Worm (Caenorhabditis elegans) whole organism, mixed stage, embryonic: Measurements from ENCODE around the gene nhr-282.
"Not testable (repeated sequence)": the region's sequence is repeated elsewhere in the genome, so short reads cannot be mapped to it uniquely, and the experiment has no call there.

Experiments used
- M03D4.4 ChIP-seq: sonication (generic microtip); optimal IDR thresholded peaks from 2 replicates; lab custom pipeline; 2017; ENCODE audit warnings: mild to moderate bottlenecking, missing genetic modification characterization, missing compliant biosample characterization
- ceh-39 ChIP-seq: fragments of 150-350 bp; optimal IDR thresholded peaks from 2 replicates; lab custom pipeline; 2014; ENCODE audit warnings: missing biosample characterization, missing genetic modification characterization
- ceh-83 ChIP-seq: fragments of 200-800 bp; sonication (Bioruptor generic); optimal IDR thresholded peaks from 2 replicates; lab custom pipeline; 2018; ENCODE audit warnings: mild to moderate bottlenecking, missing genetic modification characterization, missing compliant biosample characterization
- cnd-1 ChIP-seq: fragments of 200-800 bp; sonication (Bioruptor generic); optimal IDR thresholded peaks from 2 replicates; lab custom pipeline; 2018; ENCODE audit warnings: mild to moderate bottlenecking, missing genetic modification characterization, missing compliant biosample characterization
- drap-1 ChIP-seq: fragments of 200-800 bp; sonication (Bioruptor generic); optimal IDR thresholded peaks from 3 replicates; lab custom pipeline; 2018; ENCODE audit warnings: mild to moderate bottlenecking, missing genetic modification characterization, missing compliant biosample characterization
- elt-3 ChIP-seq: fragments of 150-350 bp; optimal IDR thresholded peaks from 2 replicates; lab custom pipeline; 2014; ENCODE audit warnings: missing biosample characterization, missing genetic modification characterization
- flh-1 ChIP-seq: fragments of 200-800 bp; sonication (Bioruptor generic); optimal IDR thresholded peaks from 2 replicates; lab custom pipeline; 2018; ENCODE audit warnings: mild to moderate bottlenecking, missing genetic modification characterization, moderate library complexity, missing compliant biosample characterization
- ham-2 ChIP-seq: fragments of 200-800 bp; sonication (Bioruptor generic); optimal IDR thresholded peaks from 2 replicates; lab custom pipeline; 2018; ENCODE audit warnings: mild to moderate bottlenecking, missing genetic modification characterization, missing compliant biosample characterization
- hlh-1 ChIP-seq: fragments of 150-350 bp; optimal IDR thresholded peaks from 2 replicates; lab custom pipeline; 2014; ENCODE audit warnings: missing biosample characterization, missing genetic modification reagents, missing genetic modification characterization
- lin-13 ChIP-seq: fragments of 150-350 bp; optimal IDR thresholded peaks from 2 replicates; lab custom pipeline; 2014; ENCODE audit warnings: missing biosample characterization, missing genetic modification characterization
- lin-32 ChIP-seq: fragments of 200-800 bp; sonication (Bioruptor generic); optimal IDR thresholded peaks from 2 replicates; lab custom pipeline; 2018; ENCODE audit warnings: mild to moderate bottlenecking, missing genetic modification characterization, missing compliant biosample characterization
- lsy-2 ChIP-seq: fragments of 150-350 bp; optimal IDR thresholded peaks from 2 replicates; lab custom pipeline; 2014; ENCODE audit warnings: missing biosample characterization, missing genetic modification characterization
- mab-5 ChIP-seq: fragments of 150-350 bp; optimal IDR thresholded peaks from 2 replicates; lab custom pipeline; 2014; ENCODE audit warnings: missing biosample characterization, missing genetic modification characterization
- mep-1 ChIP-seq: fragments of 150-350 bp; optimal IDR thresholded peaks from 2 replicates; lab custom pipeline; 2017; ENCODE audit warnings: missing biosample characterization, missing genetic modification reagents, missing genetic modification characterization, inconsistent platforms
- nhr-12 ChIP-seq: fragments of 150-350 bp; optimal IDR thresholded peaks from 2 replicates; lab custom pipeline; 2014; ENCODE audit warnings: missing biosample characterization, missing genetic modification characterization
- nhr-2 ChIP-seq: fragments of 150-350 bp; optimal IDR thresholded peaks from 2 replicates; lab custom pipeline; 2014; ENCODE audit warnings: missing biosample characterization, missing genetic modification characterization
- nhr-28 ChIP-seq: fragments of 150-350 bp; optimal IDR thresholded peaks from 2 replicates; lab custom pipeline; 2014; ENCODE audit warnings: missing biosample characterization, missing genetic modification characterization
- nhr-76 ChIP-seq: sonication (generic microtip); optimal IDR thresholded peaks from 2 replicates; lab custom pipeline; 2017; ENCODE audit warnings: missing biosample characterization, missing genetic modification characterization
- pha-4 ChIP-seq: fragments of 150-350 bp; optimal IDR thresholded peaks from 2 replicates; lab custom pipeline; 2018; ENCODE audit warnings: missing biosample characterization, missing genetic modification reagents, missing genetic modification characterization
- sem-2 ChIP-seq: fragments of 200-800 bp; sonication (Bioruptor generic); optimal IDR thresholded peaks from 2 replicates; lab custom pipeline; 2018; ENCODE audit warnings: mild to moderate bottlenecking, missing genetic modification characterization, missing compliant biosample characterization
- snpc-4 ChIP-seq: fragments of 150-350 bp; optimal IDR thresholded peaks from 2 replicates; lab custom pipeline; 2014; ENCODE audit warnings: missing biosample characterization, missing genetic modification characterization
- sptf-1 ChIP-seq: sonication (generic microtip); optimal IDR thresholded peaks from 2 replicates; lab custom pipeline; 2017; ENCODE audit warnings: mild to moderate bottlenecking, missing genetic modification characterization, moderate library complexity, missing compliant biosample characterization
- unc-120 ChIP-seq: sonication (generic microtip); optimal IDR thresholded peaks from 2 replicates; lab custom pipeline; 2017; ENCODE audit warnings: missing genetic modification characterization, missing compliant biosample characterization; ENCODE audit not compliant: poor library complexity, severe bottlenecking
- unc-39 ChIP-seq: fragments of 150-350 bp; optimal IDR thresholded peaks from 2 replicates; lab custom pipeline; 2014; ENCODE audit warnings: missing biosample characterization, missing genetic modification characterization
- unc-62 ChIP-seq: fragments of 150-350 bp; optimal IDR thresholded peaks from 2 replicates; lab custom pipeline; 2014; ENCODE audit warnings: missing biosample characterization, missing genetic modification reagents, missing genetic modification characterization
- zip-8 ChIP-seq: fragments of 150-350 bp; optimal IDR thresholded peaks from 2 replicates; lab custom pipeline; 2014; ENCODE audit warnings: missing biosample characterization, missing genetic modification characterization
- ztf-11 ChIP-seq: fragments of 150-350 bp; optimal IDR thresholded peaks from 2 replicates; lab custom pipeline; 2014; ENCODE audit warnings: missing biosample characterization, missing genetic modification characterization

The nhr-282 gene

DNA sequence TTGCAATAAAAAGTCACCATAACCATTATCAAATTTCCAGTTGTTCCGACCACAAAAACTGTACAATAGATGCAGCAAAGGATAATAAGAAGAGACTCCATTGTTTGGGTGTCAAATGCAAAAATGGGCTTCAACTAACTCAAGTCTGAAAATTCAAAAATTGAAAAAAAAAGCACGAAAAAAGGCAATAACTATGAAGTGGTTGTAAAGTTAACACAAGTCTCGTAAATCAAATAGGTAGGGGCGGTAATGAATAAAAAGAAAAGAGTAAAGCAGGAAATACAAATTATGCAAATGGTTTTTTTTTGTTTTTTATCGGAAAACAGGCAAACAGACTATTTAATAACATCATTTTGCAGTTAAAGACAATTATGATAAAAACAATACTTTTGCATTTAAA is 4.7 kb upstream of the nhr-282 start, which contains the start of gene srsx-38:
TSS of gene srsx-38 (minus strand) at position 101 of the 400 bp plus-strand sequence.
- TF ChIP-seq mab-5 (tag; lab: Kevin White, UChicago); flh-1 (GFP tag; lab: Kevin White, UChicago); M03D4.4 (tag; lab: Kevin White, UChicago): not testable (repeated sequence)
- TF ChIP-seq, all 35 proteins: peak for 0; not testable (repeated sequence) for 35

DNA sequence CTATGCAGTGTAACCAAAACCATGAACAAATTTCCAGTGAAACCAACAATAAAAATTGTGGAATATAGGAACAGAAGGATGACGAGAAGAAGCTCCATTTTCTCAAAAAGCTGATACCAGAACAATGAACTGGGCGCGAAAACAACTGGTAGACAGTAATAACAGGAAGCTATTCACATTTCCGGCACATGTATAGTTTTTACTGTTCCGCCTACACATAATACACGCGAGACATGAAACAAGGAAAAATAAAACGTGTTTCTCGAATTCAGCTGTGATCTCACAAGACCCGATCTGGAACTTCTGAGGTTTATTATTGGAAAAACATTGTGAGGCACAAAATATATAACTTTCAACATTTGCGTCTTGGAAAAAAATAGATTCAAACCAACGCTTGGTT is 2.5 kb upstream of the nhr-282 start, which contains the start of gene srsx-36:
TSS of gene srsx-36 (minus strand) at position 101 of the 400 bp plus-strand sequence.
- no peak for TF ChIP-seq hlh-1 (tag; lab: Kevin White, UChicago)
- TF ChIP-seq, all 35 proteins: peak for 0

DNA sequence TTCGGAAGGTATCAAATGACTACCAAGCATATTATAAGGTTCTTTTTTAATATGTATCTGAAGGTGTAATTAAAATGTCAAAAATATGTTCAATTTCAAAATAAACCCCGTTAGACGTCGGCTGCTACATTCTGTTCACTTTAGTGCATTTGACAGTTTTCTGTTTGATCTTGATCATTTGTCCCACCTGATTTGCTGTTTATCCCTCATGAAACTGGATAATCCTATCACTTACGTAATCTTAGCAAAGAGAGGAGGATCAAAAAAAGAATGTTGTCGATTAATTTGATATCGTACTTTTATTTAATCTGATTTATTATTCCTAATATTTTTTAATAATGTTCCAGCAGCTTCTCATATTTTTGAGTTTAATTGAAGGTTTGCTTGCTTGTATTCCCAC is 1.6 kb upstream of the nhr-282 start, which contains the start of gene F54B8.1:
TSS of gene F54B8.1 (plus strand) at position 301 of the 400 bp plus-strand sequence.
- TF ChIP-seq M03D4.4 (tag; lab: Kevin White, UChicago) (no peak), flh-1 (GFP tag; lab: Kevin White, UChicago) (no peak), ham-2 (GFP tag; lab: Kevin White, UChicago) (no peak), unc-62 (GFP tag; lab: Kevin White, UChicago) (no peak)

DNA sequence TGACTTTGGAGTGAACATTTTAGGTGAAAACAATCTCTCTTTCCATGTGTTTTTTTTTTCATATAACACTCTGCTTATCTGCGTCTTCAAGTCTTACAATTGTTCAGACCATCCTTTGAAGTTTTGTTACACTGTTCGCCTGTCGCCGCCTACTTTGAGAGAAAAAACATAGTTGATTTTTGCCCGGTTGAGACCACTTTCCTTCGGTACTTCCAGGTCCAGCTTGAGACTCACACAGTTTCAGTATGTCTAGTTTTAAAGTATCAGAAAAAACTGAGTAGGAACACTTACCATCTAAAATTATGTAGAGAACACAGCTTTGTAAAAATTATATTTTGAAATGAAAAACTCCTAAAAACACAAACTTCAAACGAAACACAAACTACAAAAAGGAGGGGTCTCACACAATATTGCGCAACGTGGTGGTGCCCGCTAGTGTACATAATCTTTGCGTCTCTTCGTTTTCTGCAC is 3.9 kb downstream of the nhr-282 start, which contains the start of the genes fbxa-69 and F54B8.4:
TSS of gene fbxa-69 (minus strand) at position 10 of the 471 bp plus-strand sequence.
TSS of gene F54B8.4 (plus strand) at position 421 of the 471 bp plus-strand sequence.
- TF ChIP-seq M03D4.4 (tag; lab: Kevin White, UChicago) (no peak), pha-4 (tag; lab: Kevin White, UChicago) (no peak), zip-8 (tag; lab: Kevin White, UChicago) (peak; percentile 19), lin-13 (no peak), nhr-12 (no peak), unc-120 (tag; lab: Kevin White, UChicago) (no peak)

DNA sequence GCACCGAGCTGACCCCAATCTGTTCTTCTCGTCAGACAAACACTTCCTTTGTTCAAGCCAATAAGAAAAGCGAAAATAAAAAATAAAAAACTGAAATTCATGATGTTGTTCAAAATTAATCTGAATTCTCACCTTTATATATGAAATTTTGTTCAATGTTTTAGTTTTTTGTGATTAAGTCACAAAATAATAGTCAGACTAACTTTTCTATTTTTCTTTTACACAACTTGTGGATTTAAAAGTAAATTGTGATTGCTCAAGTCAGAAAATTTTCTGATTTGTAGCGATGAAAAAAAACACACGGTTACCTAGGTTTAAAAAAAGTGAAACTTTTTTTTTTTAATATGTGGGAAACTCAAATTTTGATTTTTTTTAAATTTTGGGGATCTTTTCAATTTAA is 5.7 kb downstream of the nhr-282 start, which contains the start of gene abf-3:
TSS of gene abf-3 (minus strand) at position 101 of the 400 bp plus-strand sequence.
- TF ChIP-seq lin-32 (GFP tag; lab: Kevin White, UChicago), result no peak
- TF ChIP-seq mep-1 (tag; lab: Kevin White, UChicago), result no peak
- TF ChIP-seq nhr-76 (tag; lab: Kevin White, UChicago), result no peak
- TF ChIP-seq hlh-1 (tag; lab: Kevin White, UChicago), result no peak
- no peak for TF ChIP-seq ham-2 (GFP tag; lab: Kevin White, UChicago)
- TF ChIP-seq drap-1 (GFP tag; lab: Kevin White, UChicago), result no peak
- TF ChIP-seq nhr-2, result no peak
- TF ChIP-seq ztf-11 (tag; lab: Kevin White, UChicago), result no peak
- TF ChIP-seq nhr-28 (tag; lab: Kevin White, UChicago), result no peak
- no peak for TF ChIP-seq snpc-4 (tag; lab: Kevin White, UChicago)
- no peak for TF ChIP-seq unc-120 (tag; lab: Kevin White, UChicago)
- no peak for TF ChIP-seq cnd-1 (tag; lab: Kevin White, UChicago)
- TF ChIP-seq sptf-1, result no peak
- TF ChIP-seq lsy-2 (tag; lab: Kevin White, UChicago), result no peak
- TF ChIP-seq sem-2 (GFP tag; lab: Kevin White, UChicago), result no peak
- no peak for TF ChIP-seq pha-4 (tag; lab: Kevin White, UChicago)
- TF ChIP-seq unc-39, result no peak
- no peak for TF ChIP-seq ceh-39
- no peak for TF ChIP-seq elt-3 (tag; lab: Kevin White, UChicago)
- TF ChIP-seq, all 35 proteins: peak for 0

DNA sequence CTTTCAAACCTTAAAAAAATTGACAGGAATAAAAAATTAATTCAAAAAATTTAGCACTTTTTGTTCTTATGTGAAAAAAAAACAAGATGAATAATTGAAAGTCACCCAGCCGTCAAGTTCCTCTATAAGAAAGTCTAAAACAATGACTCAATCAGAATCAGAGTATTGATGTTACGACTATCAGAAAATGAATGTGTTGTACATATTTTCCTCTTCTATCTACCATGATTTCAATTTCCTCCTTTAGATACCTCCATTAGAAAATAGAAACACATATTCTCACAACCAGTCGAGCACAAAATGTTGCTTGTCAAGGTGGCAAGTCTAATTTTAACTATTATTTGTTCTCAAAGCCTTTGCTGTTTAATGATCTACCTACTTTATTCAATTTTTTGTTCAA is 7.9 kb downstream of the nhr-282 start, which contains the start of gene srbc-48:
TSS of gene srbc-48 (plus strand) at position 301 of the 400 bp plus-strand sequence.
- no peak for TF ChIP-seq sptf-1
- no peak for TF ChIP-seq pha-4 (tag; lab: Kevin White, UChicago)
- TF ChIP-seq M03D4.4 (tag; lab: Kevin White, UChicago), result no peak
- TF ChIP-seq sem-2 (GFP tag; lab: Kevin White, UChicago), result no peak
- no peak for TF ChIP-seq ceh-83 (GFP tag; lab: Kevin White, UChicago)
- no peak for TF ChIP-seq flh-1 (GFP tag; lab: Kevin White, UChicago)
- TF ChIP-seq snpc-4 (tag; lab: Kevin White, UChicago), result no peak
- no peak for TF ChIP-seq ceh-39
- no peak for TF ChIP-seq nhr-76 (tag; lab: Kevin White, UChicago)
- no peak for TF ChIP-seq ham-2 (GFP tag; lab: Kevin White, UChicago)
